Worm (Caenorhabditis elegans) whole organism, L3 larva: ENCODE measurements around the gene dhrs-4.

Source experiments
- jun-1 ChIP-seq: fragments of 150-350 bp; optimal IDR thresholded peaks from 2 replicates; lab custom pipeline; 2014; ENCODE audit warnings: missing biosample characterization, missing genetic modification reagents, missing genetic modification characterization
- nhr-28 ChIP-seq: fragments of 150-350 bp; optimal IDR thresholded peaks from 2 replicates; lab custom pipeline; 2014; ENCODE audit warnings: missing biosample characterization, missing genetic modification characterization
- pqm-1 ChIP-seq: fragments of 150-350 bp; optimal IDR thresholded peaks from 2 replicates; lab custom pipeline; 2017; ENCODE audit warnings: missing biosample characterization, missing genetic modification characterization, inconsistent platforms
- unc-62 ChIP-seq: fragments of 150-350 bp; sonication (generic microtip); optimal IDR thresholded peaks from 4 replicates; lab custom pipeline; 2014; ENCODE audit warnings: missing biosample characterization, missing genetic modification reagents, missing genetic modification characterization

ce11 chrV:12941797-12942474 lies 19.5 kb downstream of the dhrs-4 start, which contains the start of gene T16G1.4:
- TF ChIP-seq jun-1 = no peak
- peak; percentile 32 for TF ChIP-seq pqm-1 (tag; lab: Kevin White, UChicago)
- no peak for TF ChIP-seq nhr-28 (tag; lab: Kevin White, UChicago)
- TF ChIP-seq unc-62 (GFP tag; lab: Kevin White, UChicago) = no peak
